Fruit fly (Drosophila melanogaster) ovary, adult (tissue): Measurements from ENCODE around the gene Msp300.

Experiments
- CG17801 ChIP-seq: fragments of 200-800 bp; optimal IDR thresholded peaks from 2 replicates; lab custom pipeline; 2019; ENCODE audit warnings: missing biosample characterization, mild to moderate bottlenecking, missing genetic modification characterization, moderate library complexity; ENCODE audit not compliant: partially characterized antibody

Gene Msp300

DNA sequence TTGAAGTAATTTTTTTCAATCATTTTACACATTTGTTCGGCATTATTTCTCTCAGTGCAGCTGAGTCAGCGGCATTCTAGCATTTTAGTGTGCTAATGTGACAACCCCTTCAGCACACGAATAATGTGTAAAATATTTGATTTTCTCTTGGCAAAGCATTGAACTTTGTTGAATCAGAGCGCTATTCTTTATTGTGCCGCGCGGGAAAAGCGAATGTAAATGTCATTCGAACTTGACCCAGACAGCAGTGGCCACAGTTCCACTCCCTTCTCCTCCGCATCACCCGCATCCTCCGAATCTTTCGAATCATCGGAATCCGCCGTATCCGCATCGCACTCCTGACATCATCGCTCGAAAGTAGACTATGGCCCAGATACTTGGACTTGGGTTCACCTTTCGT, 3.1 kb downstream of the Msp300 start:
- TF ChIP-seq CG17801 (GFP tag; lab: Kevin White, UChicago) = no peak

dm6 chr2L:5107626-5108272, 7.1 kb downstream of the Msp300 start:
- peak; percentile 92 for TF ChIP-seq CG17801 (GFP tag; lab: Kevin White, UChicago)

DNA sequence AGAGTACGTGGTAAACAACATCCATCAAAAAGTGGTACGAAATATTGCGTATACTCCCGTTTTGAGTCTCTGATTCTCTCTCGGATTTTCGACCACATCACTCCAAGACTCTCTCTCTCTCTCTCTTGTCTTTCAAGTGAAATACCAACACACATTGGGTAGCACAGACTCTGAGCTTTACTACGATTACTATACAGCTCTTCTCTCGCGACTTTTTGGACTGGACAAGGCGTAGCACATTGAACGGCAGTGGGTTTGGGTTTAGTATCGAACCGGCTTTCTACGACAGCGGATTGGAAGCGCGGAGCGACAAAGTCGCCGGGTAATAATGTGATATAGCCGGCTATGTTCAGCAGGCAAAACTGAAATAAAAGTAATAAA, 7.6 kb downstream of the Msp300 start:
- no peak for TF ChIP-seq CG17801 (GFP tag; lab: Kevin White, UChicago)

DNA sequence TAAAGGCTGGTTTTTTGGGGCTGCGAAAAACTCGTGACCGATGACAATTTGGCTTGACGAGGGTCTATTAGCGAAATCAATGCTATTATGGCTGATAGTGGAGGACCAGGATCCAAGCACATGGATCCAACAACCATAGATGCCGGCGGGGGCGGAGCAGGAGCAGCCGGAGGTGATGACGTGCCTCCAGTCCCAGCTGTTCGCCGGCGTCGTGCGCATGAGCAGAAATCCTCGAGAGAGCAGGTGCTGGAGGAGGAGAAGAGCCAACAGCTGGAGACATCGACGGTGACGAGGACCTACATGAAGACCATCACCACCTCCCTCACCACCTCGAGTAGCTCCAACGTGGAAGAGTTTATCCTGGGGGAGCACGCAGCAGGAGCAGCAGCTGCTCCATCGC, 8.4 kb downstream of the Msp300 start:
- TF ChIP-seq CG17801 (GFP tag; lab: Kevin White, UChicago) = no peak

dm6 chr2L:5111261-5111922, 10.7 kb downstream of the Msp300 start:
- TF ChIP-seq CG17801 (GFP tag; lab: Kevin White, UChicago) = no peak

DNA sequence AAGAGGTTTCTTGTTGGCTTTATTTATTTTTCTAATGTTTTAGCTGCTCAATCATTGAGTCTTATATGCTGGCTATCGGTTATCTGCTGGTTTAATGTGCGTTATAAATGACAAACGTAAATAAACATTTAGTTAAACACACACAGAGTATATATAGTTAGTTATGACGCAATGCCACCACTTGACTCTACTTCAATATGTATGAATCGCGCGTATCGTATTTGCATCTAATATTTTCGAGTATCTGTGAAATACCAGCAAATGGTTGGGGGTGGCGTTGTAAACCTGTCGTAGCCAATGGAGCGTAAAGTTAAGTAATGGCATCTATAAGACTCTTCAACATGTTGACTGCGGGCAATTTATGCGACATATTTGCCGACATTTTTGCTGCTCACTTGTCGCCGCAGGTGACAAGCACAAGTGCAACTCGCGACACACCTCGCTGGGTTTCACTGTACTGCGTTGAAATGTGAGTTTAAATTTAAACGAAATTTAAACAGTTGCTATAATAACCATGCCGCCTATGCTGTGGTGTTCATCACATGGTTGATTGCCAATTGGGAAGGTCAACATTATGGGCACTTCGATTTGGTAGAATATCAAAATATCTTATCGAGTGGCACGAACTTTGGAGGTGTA, 12.9 kb downstream of the Msp300 start:
- no peak for TF ChIP-seq CG17801 (GFP tag; lab: Kevin White, UChicago)

dm6 chr2L:5114879-5115278, 14.2 kb downstream of the Msp300 start:
- no peak for TF ChIP-seq CG17801 (GFP tag; lab: Kevin White, UChicago)

DNA sequence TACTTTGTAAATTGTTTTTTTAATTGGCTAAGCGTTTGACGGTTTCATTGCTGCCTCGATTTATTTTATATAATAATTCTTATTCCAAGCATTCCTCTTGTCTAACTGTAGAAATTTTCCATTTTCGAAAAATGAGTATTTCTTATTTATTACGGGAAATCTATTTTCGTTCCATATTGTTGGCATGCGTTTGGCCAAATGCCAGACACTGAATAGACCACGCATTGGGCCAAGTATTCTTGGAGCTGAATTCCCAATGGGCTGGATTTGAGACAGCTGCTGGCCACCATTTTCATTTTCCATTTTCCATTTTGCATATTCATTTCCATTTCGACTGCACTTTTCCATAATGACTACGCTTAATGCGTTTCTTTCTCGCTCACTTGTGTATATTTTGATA, 15.8 kb downstream of the Msp300 start:
- TF ChIP-seq CG17801 (GFP tag; lab: Kevin White, UChicago) = no peak

- TF ChIP-seq CG17801 (GFP tag; lab: Kevin White, UChicago) = peak; percentile 2
Measured at dm6 chr2L:5117054-5117453, 16.4 kb downstream of the Msp300 start.

DNA sequence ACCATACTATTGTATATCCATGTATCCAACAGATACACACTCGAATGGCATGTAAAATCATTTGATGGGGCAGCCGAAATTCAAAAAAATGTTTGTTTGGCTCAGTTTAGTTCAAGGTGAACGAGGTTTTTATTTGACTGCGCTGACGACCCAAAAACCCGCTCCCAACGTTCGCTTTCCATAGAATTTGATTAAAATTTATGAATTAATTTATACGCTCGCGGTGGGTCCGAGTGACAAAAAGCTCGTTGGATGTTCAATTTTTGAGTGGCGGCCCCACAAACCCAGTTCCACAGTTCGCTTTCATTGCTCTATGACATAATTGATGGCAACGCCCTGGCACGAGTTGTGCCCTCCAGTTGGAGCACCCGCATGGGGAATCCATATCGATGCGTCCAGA, 19.0 kb downstream of the Msp300 start:
- TF ChIP-seq CG17801 (GFP tag; lab: Kevin White, UChicago) = no peak

- peak; percentile 93 for TF ChIP-seq CG17801 (GFP tag; lab: Kevin White, UChicago)
Measured at dm6 chr2L:5145247-5146197, 44.8 kb downstream of the Msp300 start.

- TF ChIP-seq CG17801 (GFP tag; lab: Kevin White, UChicago) = no peak
Measured at dm6 chr2L:5147188-5147855, 46.6 kb downstream of the Msp300 start.

- no peak for TF ChIP-seq CG17801 (GFP tag; lab: Kevin White, UChicago)
Measured at dm6 chr2L:5147876-5148275, 47.2 kb downstream of the Msp300 start.

DNA sequence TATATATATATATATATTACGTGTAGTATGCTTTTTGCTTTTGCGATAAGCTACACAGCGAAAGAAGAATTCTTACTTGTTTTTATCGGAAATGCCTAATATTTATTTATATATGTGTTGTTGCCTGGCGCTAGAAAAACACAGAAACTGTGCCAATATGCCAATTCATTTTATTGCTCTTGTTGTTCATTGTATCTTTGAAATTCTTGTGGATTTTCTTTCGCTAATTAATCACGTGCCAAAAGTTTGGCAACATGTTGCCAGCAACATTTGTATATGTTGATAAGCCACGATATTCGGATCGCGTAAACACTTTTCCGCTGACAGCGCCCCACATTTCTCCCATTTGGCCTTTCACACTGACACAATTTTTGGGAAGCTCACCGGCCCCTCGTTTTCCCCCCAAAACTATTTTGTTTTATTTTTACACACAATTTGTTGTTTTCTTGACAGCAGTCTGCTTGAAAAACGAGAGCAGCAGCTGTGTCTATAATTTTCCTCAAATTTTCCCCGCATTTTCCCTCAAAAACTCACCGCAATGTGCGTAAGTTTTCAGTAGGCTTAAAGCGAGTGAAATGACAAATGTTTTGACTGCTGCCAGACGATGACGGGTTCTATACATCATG, 49.1 kb downstream of the Msp300 start:
- TF ChIP-seq CG17801 (GFP tag; lab: Kevin White, UChicago) = no peak
